Worm (Caenorhabditis elegans): Measurements from ENCODE around the gene eif-2Balpha.

eif-2Balpha gene

DNA sequence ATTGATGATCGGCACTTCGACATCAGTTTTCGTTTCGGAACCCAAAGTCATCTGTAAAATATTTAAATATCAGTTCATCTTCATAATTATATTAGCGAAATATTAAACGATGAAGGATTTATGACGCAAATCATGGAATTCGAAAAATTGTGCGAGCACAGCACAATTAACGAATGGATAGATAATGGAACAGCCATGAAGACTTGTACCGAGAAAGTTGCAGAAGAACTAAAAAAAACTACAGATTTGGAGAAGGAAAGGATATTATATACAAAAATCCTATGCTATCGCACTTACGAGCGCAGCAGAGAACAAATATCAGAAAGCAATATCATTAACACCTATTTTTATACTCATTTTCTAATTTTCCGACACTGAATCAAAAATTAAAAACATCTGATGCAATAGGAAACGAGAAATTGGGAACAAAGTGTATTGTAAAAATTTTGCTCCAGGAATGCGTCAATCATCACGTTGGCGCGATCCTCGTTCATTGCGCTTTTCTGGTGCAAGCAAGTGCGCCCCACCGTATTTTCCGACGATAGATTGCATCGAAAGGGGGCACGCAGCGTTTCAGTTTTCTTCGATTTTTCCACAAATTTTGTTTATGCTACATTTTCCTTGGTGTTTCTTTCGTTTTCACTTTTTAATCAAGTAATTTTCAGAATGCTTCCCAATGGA, 21.4 kb upstream of the eif-2Balpha start, which contains the start of the genes clu-1 and prp-40 (continued):
- peak; percentile 96 for TF ChIP-seq nhr-129 (tag; optimal IDR thresholded peaks at IDR 0.05)
- no peak for TF ChIP-seq aly-2 (tag; optimal IDR thresholded peaks at IDR 0.05)
- TF ChIP-seq ceh-82 (tag; optimal IDR thresholded peaks at IDR 0.05): peak; percentile 12
- TF ChIP-seq nhr-6 (tag; optimal IDR thresholded peaks at IDR 0.05): peak; percentile 72
- TF ChIP-seq lin-11 (tag; optimal IDR thresholded peaks at IDR 0.05): peak; percentile 85
- peak; percentile 48 for TF ChIP-seq snpc-4 (tag; optimal IDR thresholded peaks at IDR 0.05)
- TF ChIP-seq mbf-1 (tag; optimal IDR thresholded peaks at IDR 0.05): no peak
- TF ChIP-seq nhr-11 (tag; optimal IDR thresholded peaks at IDR 0.05): no peak
- TF ChIP-seq fos-1 (tag; optimal IDR thresholded peaks at IDR 0.05): peak; percentile 73
- peak; percentile 67 for TF ChIP-seq sem-4 (tag; optimal IDR thresholded peaks at IDR 0.05)
- TF ChIP-seq lin-39 (tag; optimal IDR thresholded peaks at IDR 0.05): no peak
- TF ChIP-seq egl-27 (tag; optimal IDR thresholded peaks at IDR 0.05): no peak
- no peak for TF ChIP-seq ztf-11 (tag; optimal IDR thresholded peaks at IDR 0.05)
- no peak for TF ChIP-seq elt-3 (tag; optimal IDR thresholded peaks at IDR 0.05)
- no peak for TF ChIP-seq nhr-23 (tag; optimal IDR thresholded peaks at IDR 0.05)
- peak; percentile 84 for TF ChIP-seq sma-9 (GFP tag; optimal IDR thresholded peaks at IDR 0.05)
- no peak for TF ChIP-seq sma-9 (tag; optimal IDR thresholded peaks at IDR 0.05)
- TF ChIP-seq nhr-12 (tag; optimal IDR thresholded peaks at IDR 0.05): no peak
- TF ChIP-seq C34F6.9 (tag; optimal IDR thresholded peaks at IDR 0.05): peak; percentile 98
- peak; percentile 84 for TF ChIP-seq nhr-21 (tag; optimal IDR thresholded peaks at IDR 0.05)
- peak; percentile 60 for TF ChIP-seq ceh-16 (tag; optimal IDR thresholded peaks at IDR 0.05)
- TF ChIP-seq unc-39 (tag; optimal IDR thresholded peaks at IDR 0.05): no peak
- TF ChIP-seq nhr-10 (tag; optimal IDR thresholded peaks at IDR 0.05): peak; percentile 73
- TF ChIP-seq F13H6.1 (tag; optimal IDR thresholded peaks at IDR 0.05): peak; percentile 91

DNA sequence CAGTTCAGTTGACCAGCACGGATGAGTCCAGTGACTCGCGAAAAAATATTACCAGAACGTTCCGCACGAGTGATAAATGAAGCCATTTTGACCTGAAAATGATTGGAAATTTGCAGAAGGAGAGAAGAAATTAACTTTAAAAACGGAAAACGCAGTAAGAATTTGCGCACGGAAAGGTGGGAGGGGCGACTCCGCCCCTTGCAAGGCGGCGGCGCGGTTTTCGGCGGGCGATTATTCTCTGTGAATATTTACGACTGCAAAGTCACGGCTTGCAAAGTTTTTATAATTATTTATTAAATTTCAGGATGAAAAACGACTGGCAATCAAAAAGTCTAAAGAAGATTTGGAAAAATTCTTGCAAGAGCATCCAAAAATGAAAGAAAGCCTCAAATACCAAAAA, 19.3 kb upstream of the eif-2Balpha start, which contains the start of gene mrps-23:
Gene mrps-23, minus strand, starts transcription at position 92 of the 400 bp plus-strand sequence.
- TF ChIP-seq unc-55 (GFP tag; optimal IDR thresholded peaks at IDR 0.05) (peak; percentile 24), nhr-25 (tag; optimal IDR thresholded peaks at IDR 0.05) (peak; percentile 14), fos-1 (tag; optimal IDR thresholded peaks at IDR 0.05) (no peak), lin-13 (GFP tag; optimal IDR thresholded peaks at IDR 0.05) (no peak), lsy-2 (tag; optimal IDR thresholded peaks at IDR 0.05) (peak in 1 of 2 experiments; percentile 31)

DNA sequence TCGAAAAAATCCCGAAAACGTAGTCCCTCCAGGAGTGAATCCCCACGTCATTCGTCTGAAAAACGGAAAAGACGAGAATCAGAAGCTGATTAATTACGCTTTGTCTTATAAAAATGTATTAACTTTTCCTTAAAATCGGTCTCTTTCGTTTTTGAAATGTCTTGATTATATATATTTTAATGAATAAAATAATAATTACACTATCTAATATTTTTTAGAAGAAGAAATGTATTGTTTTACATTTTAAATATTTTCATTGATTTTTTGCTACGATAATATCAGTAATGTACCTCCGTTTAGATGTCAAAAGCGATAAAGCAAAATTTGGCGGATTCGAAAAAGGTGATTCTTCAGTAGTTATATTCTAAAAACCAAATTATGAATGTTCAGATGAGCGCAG, 17.7 kb upstream of the eif-2Balpha start, which contains the start of gene trpp-3:
Gene trpp-3, plus strand, starts transcription at position 301 of the 400 bp plus-strand sequence.
- no peak for TF ChIP-seq lsy-2 (tag; optimal IDR thresholded peaks at IDR 0.05)
- no peak for TF ChIP-seq ceh-82 (tag; optimal IDR thresholded peaks at IDR 0.05)
- no peak for TF ChIP-seq nhr-12 (tag; optimal IDR thresholded peaks at IDR 0.05)
- TF ChIP-seq ZK546.5 (tag; optimal IDR thresholded peaks at IDR 0.05): no peak
- no peak for TF ChIP-seq sma-3 (GFP tag; optimal IDR thresholded peaks at IDR 0.05)
- no peak for TF ChIP-seq skn-1 (tag; optimal IDR thresholded peaks at IDR 0.05)
- TF ChIP-seq peb-1 (tag; optimal IDR thresholded peaks at IDR 0.05): no peak
- no peak for TF ChIP-seq nhr-10 (tag; optimal IDR thresholded peaks at IDR 0.05)
- no peak for TF ChIP-seq mbf-1 (tag; optimal IDR thresholded peaks at IDR 0.05)
- TF ChIP-seq F13H6.1 (tag; optimal IDR thresholded peaks at IDR 0.05): no peak
- no peak for TF ChIP-seq nhr-23 (tag; optimal IDR thresholded peaks at IDR 0.05)
- no peak for TF ChIP-seq R02D3.7 (tag; optimal IDR thresholded peaks at IDR 0.05)
- TF ChIP-seq blmp-1 (tag; optimal IDR thresholded peaks at IDR 0.05; ENCODE audit: insufficient read depth): no peak

DNA sequence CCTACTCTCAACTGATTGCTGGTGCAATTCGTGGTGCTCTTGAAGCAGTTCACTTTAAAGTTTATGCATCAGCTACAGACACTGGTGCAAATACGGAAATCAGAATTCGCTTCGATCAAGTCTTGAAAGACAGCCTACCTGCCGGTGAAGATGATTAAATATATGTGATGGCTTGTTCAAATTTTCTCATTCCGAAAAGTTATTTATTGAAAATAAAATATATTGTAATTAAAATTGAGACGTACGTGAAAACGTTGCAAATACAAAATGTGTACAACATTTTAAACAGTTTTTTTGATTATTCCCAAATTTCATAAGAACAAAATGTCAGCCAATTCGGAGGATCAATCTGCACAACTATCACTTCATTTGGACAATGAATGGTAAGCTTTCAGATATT, 16.1 kb upstream of the eif-2Balpha start, which contains the start of gene ZK1098.6:
Gene ZK1098.6, plus strand, starts transcription at position 301 of the 400 bp plus-strand sequence.
- no peak for TF ChIP-seq ceh-82 (tag; optimal IDR thresholded peaks at IDR 0.05)
- TF ChIP-seq snpc-4 (tag; optimal IDR thresholded peaks at IDR 0.05): no peak
- no peak for TF ChIP-seq nhr-21 (tag; optimal IDR thresholded peaks at IDR 0.05)
- TF ChIP-seq dmd-4 (tag; optimal IDR thresholded peaks at IDR 0.05): no peak
- no peak for TF ChIP-seq crh-2 (tag; optimal IDR thresholded peaks at IDR 0.05)
- no peak for TF ChIP-seq nhr-25 (tag; optimal IDR thresholded peaks at IDR 0.05)
- no peak for TF ChIP-seq ceh-16 (tag; optimal IDR thresholded peaks at IDR 0.05)
- TF ChIP-seq unc-62 (GFP tag; optimal IDR thresholded peaks at IDR 0.05): no peak
- TF ChIP-seq mbf-1 (tag; optimal IDR thresholded peaks at IDR 0.05): no peak
- TF ChIP-seq nhr-129 (tag; optimal IDR thresholded peaks at IDR 0.05): no peak
- TF ChIP-seq lin-11 (tag; optimal IDR thresholded peaks at IDR 0.05): no peak

Measured in whole organism, L2 larva.